Fruit fly (Drosophila melanogaster) whole organism, prepupa: ENCODE data around the gene Cep97.

Experiments used
- CG10631 ChIP-seq: fragments of 200-800 bp; sonication (Bioruptor generic); optimal IDR thresholded peaks from 2 replicates; lab custom pipeline; 2016; ENCODE audit warnings: missing biosample characterization, missing genetic modification characterization
- CG10669 ChIP-seq: fragments of 200-800 bp; sonication (Bioruptor generic); optimal IDR thresholded peaks from 3 replicates; lab custom pipeline; 2018; ENCODE audit warnings: missing biosample characterization, mild to moderate bottlenecking, missing genetic modification characterization, moderate library complexity
- CG11294 ChIP-seq: fragments of 200-800 bp; sonication (Bioruptor generic); IDR thresholded peaks from 2 replicates; pipeline ENCODE4 v1.3.6; 2022; ENCODE audit warnings: missing biosample characterization, missing genetic modification characterization
- CG11902 ChIP-seq: fragments of 200-800 bp; sonication (Bioruptor generic); optimal IDR thresholded peaks from 3 replicates; lab custom pipeline; 2016; ENCODE audit warnings: missing biosample characterization, missing genetic modification characterization
- CG1621 ChIP-seq: fragments of 200-800 bp; sonication (Bioruptor generic); optimal IDR thresholded peaks from 3 replicates; lab custom pipeline; 2018; ENCODE audit warnings: missing biosample characterization, mild to moderate bottlenecking, missing genetic modification characterization
- CG16779 ChIP-seq: fragments of 200-800 bp; sonication (Bioruptor generic); optimal IDR thresholded peaks from 3 replicates; lab custom pipeline; 2017; ENCODE audit warnings: missing biosample characterization, mild to moderate bottlenecking, missing genetic modification characterization
- CG3032 ChIP-seq: fragments of 200-800 bp; optimal IDR thresholded peaks from 2 replicates; lab custom pipeline; 2019; ENCODE audit warnings: missing biosample characterization, mild to moderate bottlenecking, missing genetic modification characterization, moderate library complexity
- CG31627 ChIP-seq: fragments of 200-800 bp; sonication (Bioruptor generic); optimal IDR thresholded peaks from 3 replicates; lab custom pipeline; 2016; ENCODE audit warnings: missing biosample characterization, missing genetic modification characterization
- CG32006 ChIP-seq: fragments of 200-800 bp; sonication (Bioruptor generic); optimal IDR thresholded peaks from 3 replicates; lab custom pipeline; 2017; ENCODE audit warnings: missing biosample characterization, mild to moderate bottlenecking, missing genetic modification characterization
- CG34406 ChIP-seq: fragments of 200-800 bp; sonication (Bioruptor generic); optimal IDR thresholded peaks from 3 replicates; lab custom pipeline; 2016; ENCODE audit warnings: missing biosample characterization, missing genetic modification characterization
- CG3919 ChIP-seq: fragments of 200-800 bp; sonication (Bioruptor generic); optimal IDR thresholded peaks from 3 replicates; lab custom pipeline; 2016; ENCODE audit warnings: missing biosample characterization, missing genetic modification characterization
- CG4318 ChIP-seq: fragments of 200-800 bp; sonication (Bioruptor generic); optimal IDR thresholded peaks from 3 replicates; lab custom pipeline; 2017; ENCODE audit warnings: missing biosample characterization, mild to moderate bottlenecking, missing genetic modification characterization
- CG6163 ChIP-seq: fragments of 200-800 bp; sonication (Bioruptor generic); IDR thresholded peaks from 3 replicates; pipeline ENCODE4 v1.3.6; 2022; ENCODE audit warnings: missing biosample characterization, missing genetic modification characterization
- CG6792 ChIP-seq: fragments of 200-800 bp; sonication (Bioruptor generic); optimal IDR thresholded peaks from 3 replicates; lab custom pipeline; 2016; ENCODE audit warnings: missing biosample characterization, missing genetic modification characterization
- CG6808 ChIP-seq: fragments of 200-800 bp; sonication (Bioruptor generic); optimal IDR thresholded peaks from 3 replicates; lab custom pipeline; 2017; ENCODE audit warnings: missing biosample characterization, missing genetic modification characterization, mild to moderate bottlenecking, moderate library complexity, missing genetic modification reagents
- CG6854 ChIP-seq: fragments of 200-800 bp; sonication (Bioruptor generic); optimal IDR thresholded peaks from 2 replicates; lab custom pipeline; 2017; ENCODE audit warnings: missing biosample characterization, mild to moderate bottlenecking, missing genetic modification characterization
- CG7368 ChIP-seq: fragments of 200-800 bp; sonication (Bioruptor generic); optimal IDR thresholded peaks from 3 replicates; lab custom pipeline; 2016; ENCODE audit warnings: missing biosample characterization, missing genetic modification characterization
- CG8319 ChIP-seq: fragments of 200-800 bp; sonication (Bioruptor generic); optimal IDR thresholded peaks from 3 replicates; lab custom pipeline; 2016; ENCODE audit warnings: missing biosample characterization, missing genetic modification characterization
- CG8632 ChIP-seq: fragments of 200-800 bp; sonication (Bioruptor generic); optimal IDR thresholded peaks from 3 replicates; lab custom pipeline; 2016; ENCODE audit warnings: missing biosample characterization, missing genetic modification characterization
- CG9139 ChIP-seq: fragments of 200-800 bp; sonication (Bioruptor generic); optimal IDR thresholded peaks from 3 replicates; lab custom pipeline; 2017; ENCODE audit warnings: missing biosample characterization, mild to moderate bottlenecking, missing genetic modification characterization
- Eip75B ChIP-seq: fragments of 200-800 bp; sonication (Bioruptor generic); optimal IDR thresholded peaks from 3 replicates; lab custom pipeline; 2016; ENCODE audit warnings: missing biosample characterization, missing genetic modification characterization
- Eip78C ChIP-seq: fragments of 200-800 bp; sonication (Bioruptor generic); peaks from one replicate; lab custom pipeline; 2016; ENCODE audit warnings: missing biosample characterization, missing genetic modification characterization
- Eip93F ChIP-seq: fragments of 200-800 bp; sonication (Bioruptor generic); optimal IDR thresholded peaks from 2 replicates; lab custom pipeline; 2016; ENCODE audit warnings: missing biosample characterization, mild to moderate bottlenecking, missing genetic modification characterization
- Ets96B ChIP-seq: fragments of 200-800 bp; optimal IDR thresholded peaks from 2 replicates; lab custom pipeline; 2019; ENCODE audit warnings: missing biosample characterization, mild to moderate bottlenecking, missing genetic modification characterization, moderate library complexity
- Gug ChIP-seq: fragments of 200-800 bp; sonication (Bioruptor generic); IDR thresholded peaks from 2 replicates; pipeline ENCODE4 v1.3.6; 2022; ENCODE audit warnings: missing biosample characterization, missing genetic modification characterization
- Hr38 ChIP-seq: sonication (Bioruptor generic); optimal IDR thresholded peaks from 2 replicates; lab custom pipeline; 2016; ENCODE audit warnings: missing biosample characterization, missing genetic modification characterization
- Hr39 ChIP-seq: fragments of 200-800 bp; sonication (Bioruptor generic); optimal IDR thresholded peaks from 2 replicates; lab custom pipeline; 2016; ENCODE audit warnings: missing biosample characterization, missing genetic modification characterization
- Hr4 ChIP-seq: fragments of 200-800 bp; sonication (Bioruptor generic); optimal IDR thresholded peaks from 3 replicates; lab custom pipeline; 2016; ENCODE audit warnings: missing biosample characterization, missing genetic modification characterization
- Lpt ChIP-seq: fragments of 200-800 bp; sonication (Bioruptor generic); optimal IDR thresholded peaks from 3 replicates; lab custom pipeline; 2016; ENCODE audit warnings: missing biosample characterization, missing genetic modification characterization
- Met ChIP-seq: fragments of 200-800 bp; sonication (Bioruptor generic); optimal IDR thresholded peaks from 3 replicates; lab custom pipeline; 2016; ENCODE audit warnings: missing biosample characterization, missing genetic modification characterization
- Smox ChIP-seq: fragments of 200-800 bp; sonication (Bioruptor generic); optimal IDR thresholded peaks from 3 replicates; lab custom pipeline; 2016; ENCODE audit warnings: missing biosample characterization, missing genetic modification characterization
- Sox102F ChIP-seq: fragments of 200-800 bp; sonication (Bioruptor generic); optimal IDR thresholded peaks from 2 replicates; lab custom pipeline; 2016; ENCODE audit warnings: missing biosample characterization, mild to moderate bottlenecking, missing genetic modification characterization
- Sox15 ChIP-seq: fragments of 200-800 bp; sonication (Bioruptor generic); optimal IDR thresholded peaks from 3 replicates; lab custom pipeline; 2016; ENCODE audit warnings: missing biosample characterization, missing genetic modification characterization
- acj6 ChIP-seq: fragments of 200-800 bp; sonication (Bioruptor generic); optimal IDR thresholded peaks from 3 replicates; lab custom pipeline; 2016; ENCODE audit warnings: missing biosample characterization, missing genetic modification characterization
- cyc ChIP-seq: fragments of 200-800 bp; sonication (Bioruptor generic); optimal IDR thresholded peaks from 3 replicates; lab custom pipeline; 2016; ENCODE audit warnings: missing biosample characterization, missing genetic modification characterization
- dsx ChIP-seq: fragments of 200-800 bp; optimal IDR thresholded peaks from 3 replicates; lab custom pipeline; 2019; ENCODE audit warnings: missing biosample characterization, mild to moderate bottlenecking, missing genetic modification characterization, moderate library complexity; ENCODE audit not compliant: poor library complexity, severe bottlenecking
- eg ChIP-seq: fragments of 200-800 bp; sonication (Bioruptor generic); IDR thresholded peaks from 3 replicates; pipeline ENCODE4 v1.3.6; 2022; ENCODE audit warnings: missing biosample characterization, missing genetic modification characterization
- esn ChIP-seq: fragments of 200-800 bp; sonication (Bioruptor generic); optimal IDR thresholded peaks from 2 replicates; lab custom pipeline; 2016; ENCODE audit warnings: missing biosample characterization, mild to moderate bottlenecking, missing genetic modification characterization, moderate library complexity
- fd59A ChIP-seq: fragments of 200-800 bp; sonication (Bioruptor generic); optimal IDR thresholded peaks from 2 replicates; lab custom pipeline; 2017; ENCODE audit warnings: missing biosample characterization, mild to moderate bottlenecking, missing genetic modification characterization, missing genetic modification reagents
- fkh ChIP-seq: fragments of 200-800 bp; sonication (Bioruptor generic); optimal IDR thresholded peaks from 3 replicates; lab custom pipeline; 2017; ENCODE audit warnings: missing biosample characterization, mild to moderate bottlenecking, missing genetic modification characterization, moderate library complexity
- lz ChIP-seq: fragments of 200-800 bp; sonication (Bioruptor generic); optimal IDR thresholded peaks from 3 replicates; lab custom pipeline; 2016; ENCODE audit warnings: missing biosample characterization, missing genetic modification characterization
- net ChIP-seq: fragments of 200-800 bp; sonication (Bioruptor generic); optimal IDR thresholded peaks from 3 replicates; lab custom pipeline; 2016; ENCODE audit warnings: missing biosample characterization, missing genetic modification characterization
- pdm3 ChIP-seq: fragments of 200-800 bp; sonication (Bioruptor generic); optimal IDR thresholded peaks from 3 replicates; lab custom pipeline; 2016; ENCODE audit warnings: missing biosample characterization, missing genetic modification characterization
- spab ChIP-seq: fragments of 200-800 bp; sonication (Bioruptor generic); optimal IDR thresholded peaks from 2 replicates; lab custom pipeline; 2017; ENCODE audit warnings: missing biosample characterization, mild to moderate bottlenecking, missing genetic modification characterization, missing genetic modification reagents
- svp ChIP-seq: fragments of 200-800 bp; sonication (Bioruptor generic); peaks from one replicate; lab custom pipeline; 2016; ENCODE audit warnings: missing biosample characterization, missing genetic modification characterization
- topi ChIP-seq: fragments of 200-800 bp; sonication (Bioruptor generic); optimal IDR thresholded peaks from 3 replicates; lab custom pipeline; 2016; ENCODE audit warnings: missing biosample characterization, missing genetic modification characterization
- vri ChIP-seq: fragments of 200-800 bp; sonication (Bioruptor generic); optimal IDR thresholded peaks from 3 replicates; lab custom pipeline; 2016; ENCODE audit warnings: missing biosample characterization, mild to moderate bottlenecking, missing genetic modification characterization

Cep97 gene

DNA sequence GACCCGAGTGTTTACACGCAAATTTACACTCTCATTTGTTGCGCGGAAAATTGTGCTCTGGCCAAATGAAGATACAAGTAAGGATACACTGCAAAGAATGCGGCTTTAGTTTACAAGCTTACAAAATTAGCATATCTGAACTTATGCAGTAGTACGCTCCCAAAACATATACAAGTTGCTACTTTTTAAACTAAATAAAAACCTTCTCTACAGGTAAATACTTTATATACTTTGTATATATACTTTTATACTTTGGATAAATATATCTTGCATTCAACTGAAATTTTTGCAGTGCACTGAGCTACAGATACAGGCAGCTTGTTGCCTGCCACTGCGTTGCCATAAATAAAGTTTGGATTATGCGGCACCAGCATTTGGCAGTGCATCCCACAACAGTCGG is 19.6 kb upstream of the Cep97 start (continued):
- TF ChIP-seq CG6854 (GFP tag; lab: Kevin White, UChicago), result no peak
- TF ChIP-seq Sox15, result no peak
- peak; percentile 19 for TF ChIP-seq Hr4
- TF ChIP-seq CG10631 (GFP tag; lab: Kevin White, UChicago), result peak; percentile 34
- TF ChIP-seq fkh (GFP tag; lab: Kevin White, UChicago), result no peak
- TF ChIP-seq cyc (GFP tag; lab: Kevin White, UChicago), result no peak
- TF ChIP-seq Sox102F (GFP tag; lab: Kevin White, UChicago), result peak; percentile 7

DNA sequence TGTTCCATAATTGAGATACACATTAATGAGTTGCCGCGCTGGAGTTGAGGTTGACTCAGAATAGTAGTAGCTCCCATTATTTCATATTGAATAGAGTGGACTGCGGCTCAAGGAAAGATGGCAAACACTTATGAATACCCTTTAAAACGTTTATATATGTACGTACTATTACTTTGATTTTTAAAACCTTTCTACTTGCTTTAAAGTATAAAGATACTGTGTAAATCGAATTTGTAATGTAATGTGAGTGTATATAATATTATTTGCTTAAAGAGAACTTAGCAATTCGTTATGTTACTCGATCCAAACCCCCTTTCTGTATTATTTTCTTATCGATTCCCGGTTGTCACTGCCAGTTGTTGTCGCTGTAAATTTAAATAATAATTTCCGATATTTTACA is 16.2 kb upstream of the Cep97 start:
- TF ChIP-seq CG3032 (tag; lab: Kevin White, UChicago) (peak; percentile 17), CG8319 (no peak), Hr39 (GFP tag; lab: Kevin White, UChicago) (no peak), CG4318 (GFP tag; lab: Kevin White, UChicago) (no peak), pdm3 (GFP tag; lab: Kevin White, UChicago) (no peak), Met (GFP tag; lab: Kevin White, UChicago) (no peak), svp (GFP tag; lab: Kevin White, UChicago) (peak; percentile 37), CG16779 (no peak), CG11902 (GFP tag; lab: Kevin White, UChicago) (no peak), fkh (GFP tag; lab: Kevin White, UChicago) (no peak), Lpt (GFP tag; lab: Kevin White, UChicago) (no peak), fd59A (peak; percentile 3), Eip78C (GFP tag; lab: Kevin White, UChicago) (peak; percentile 44), CG1621 (tag; lab: Kevin White, UChicago) (no peak), CG31627 (GFP tag; lab: Kevin White, UChicago) (no peak), lz (no peak), CG7368 (no peak), CG6792 (GFP tag; lab: Kevin White, UChicago) (no peak), Ets96B (tag; lab: Kevin White, UChicago) (peak; percentile 13), CG8632 (GFP tag; lab: Kevin White, UChicago) (no peak), Sox15 (no peak), CG10669 (GFP tag; lab: Kevin White, UChicago) (no peak), acj6 (GFP tag; lab: Kevin White, UChicago) (no peak)
- TF ChIP-seq, all 60 proteins: peak for 5

DNA sequence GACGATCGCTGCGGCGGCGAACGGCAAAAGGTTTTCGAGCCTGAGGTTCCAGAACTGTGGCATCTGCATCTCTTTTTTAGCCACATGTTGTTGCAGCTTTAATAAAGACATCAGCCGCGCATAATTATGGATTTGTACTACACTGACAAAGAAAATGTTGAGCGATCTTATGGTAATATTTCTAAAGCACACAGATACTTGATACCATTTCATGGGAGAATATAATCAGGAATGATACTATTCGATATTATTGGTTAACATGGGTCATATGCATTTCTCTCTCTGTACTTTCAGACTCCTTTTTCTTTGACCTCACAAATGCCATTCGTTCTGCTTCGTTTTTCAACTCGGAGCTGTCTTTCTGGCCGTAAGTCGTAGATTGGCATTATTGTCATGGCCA is 15.4 kb upstream of the Cep97 start:
- TF ChIP-seq CG3919 (GFP tag; lab: Kevin White, UChicago) (peak; percentile 39), CG34406 (GFP tag; lab: Kevin White, UChicago) (no peak), CG9139 (no peak), Gug (GFP tag; lab: Robert Waterston, UW) (no peak), Ets96B (tag; lab: Kevin White, UChicago) (peak; percentile 13), esn (GFP tag; lab: Kevin White, UChicago) (peak; percentile 38), Eip78C (GFP tag; lab: Kevin White, UChicago) (peak; percentile 25), fd59A (peak; percentile 6), CG3032 (tag; lab: Kevin White, UChicago) (peak; percentile 24), eg (GFP tag; lab: Robert Waterston, UW) (no peak), net (GFP tag; lab: Kevin White, UChicago) (no peak), Lpt (GFP tag; lab: Kevin White, UChicago) (no peak), Eip75B (no peak), cyc (GFP tag; lab: Kevin White, UChicago) (peak; percentile 33), CG1621 (tag; lab: Kevin White, UChicago) (no peak), topi (GFP tag; lab: Kevin White, UChicago) (peak; percentile 21), CG16779 (no peak), dsx (GFP tag; lab: Kevin White, UChicago) (no peak), fkh (GFP tag; lab: Kevin White, UChicago) (no peak), svp (GFP tag; lab: Kevin White, UChicago) (peak; percentile 64), Sox102F (GFP tag; lab: Kevin White, UChicago) (peak; percentile 20), Hr4 (no peak), spab (GFP tag; lab: Kevin White, UChicago) (no peak), Met (GFP tag; lab: Kevin White, UChicago) (peak; percentile 32), Smox (GFP tag; lab: Kevin White, UChicago) (no peak), CG6163 (0 out of 3 replicates have a peak, but pooled peaks have one; percentile 13), Sox15 (no peak), Eip93F (GFP tag; lab: Kevin White, UChicago) (no peak), CG11294 (GFP tag; lab: Robert Waterston, UW) (no peak), Hr38 (no peak), CG6792 (GFP tag; lab: Kevin White, UChicago) (no peak), CG6808 (GFP tag; lab: Kevin White, UChicago) (no peak), vri (GFP tag; lab: Kevin White, UChicago) (no peak), CG32006 (GFP tag; lab: Kevin White, UChicago) (no peak)
